Worm (Caenorhabditis elegans): ENCODE results near the gene rnf-5.

DNA sequence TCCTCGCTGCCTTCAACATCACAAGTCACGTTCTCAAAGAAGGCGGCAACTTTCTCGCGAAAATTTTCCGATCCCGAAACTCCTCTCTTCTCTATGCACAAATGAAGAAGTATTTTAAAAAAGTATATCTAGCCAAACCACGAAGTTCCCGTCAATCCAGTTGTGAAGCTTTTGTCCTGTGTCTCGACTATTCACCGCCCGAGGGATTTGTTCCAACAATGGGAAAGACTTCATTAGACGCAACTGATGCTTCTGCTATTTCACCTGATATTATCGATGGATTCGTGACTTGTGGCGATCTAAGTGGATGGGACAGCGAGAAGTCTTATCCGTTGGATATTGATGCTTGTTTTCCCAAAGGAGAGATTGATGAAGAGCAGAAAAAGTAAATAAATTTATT lies 38.3 kb upstream of the rnf-5 start:
- TF ChIP-seq cey-2 (tag; optimal IDR thresholded peaks at IDR 0.05; ENCODE audit: borderline replicate concordance, insufficient read depth) (no peak), ctbp-1 (GFP tag; IDR thresholded peaks at IDR 0.05) (no peak), lsy-2 (tag; optimal IDR thresholded peaks at IDR 0.05) (no peak), nhr-76 (tag; optimal IDR thresholded peaks at IDR 0.05) (no peak), ama-1 (optimal IDR thresholded peaks at IDR 0.05) (no peak), R02D3.7 (tag; optimal IDR thresholded peaks at IDR 0.05) (no peak), ztf-11 (tag; optimal IDR thresholded peaks at IDR 0.05) (no peak), lin-13 (GFP tag; optimal IDR thresholded peaks at IDR 0.05) (no peak), Y5F2A.4 (GFP tag; optimal IDR thresholded peaks at IDR 0.05) (no peak), aly-2 (tag; optimal IDR thresholded peaks at IDR 0.05) (no peak), F26F4.8 (GFP tag; conservative IDR thresholded peaks at IDR 0.05) (no peak)

All from whole organism, L4 larva.